Worm (Caenorhabditis elegans): ENCODE results near the gene col-89.
"Not testable (repeated sequence)": the region's sequence is repeated elsewhere in the genome, so short reads cannot be mapped to it uniquely, and the experiment has no call there.

Gene col-89

ce11 chrIII:4778003-4778402, 30.1 kb downstream of the col-89 start, which contains the start of gene B0393.7:
Gene B0393.7, minus strand, starts transcription at chrIII:4778103.
- TF ChIP-seq fkh-8 (tag; optimal IDR thresholded peaks at IDR 0.05) (no peak), tbx-2 (tag; optimal IDR thresholded peaks at IDR 0.05) (no peak), lin-14 (GFP tag; optimal IDR thresholded peaks at IDR 0.05) (no peak), lin-13 (GFP tag; optimal IDR thresholded peaks at IDR 0.05) (no peak), hpl-2 (GFP tag; optimal IDR thresholded peaks at IDR 0.05) (no peak), egl-27 (tag; optimal IDR thresholded peaks at IDR 0.05) (no peak)

DNA sequence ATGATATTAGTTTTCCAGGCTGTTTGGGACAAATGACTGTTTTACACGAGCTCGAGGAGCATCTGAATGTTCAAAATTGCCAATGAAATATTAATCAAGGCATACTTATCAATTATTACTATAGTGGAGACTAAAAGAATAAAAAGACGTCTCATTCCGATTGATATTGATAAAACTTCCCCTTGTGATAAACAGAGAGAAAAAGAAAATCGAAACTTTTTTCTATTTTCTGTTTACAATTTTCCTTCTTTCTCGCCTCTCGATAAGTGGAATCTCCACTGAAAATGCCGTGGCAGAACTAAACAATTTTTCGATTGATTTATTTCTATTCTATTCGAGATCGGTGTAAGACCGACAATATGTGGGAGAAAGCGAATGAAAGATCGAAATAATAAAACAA, 31.9 kb downstream of the col-89 start, which contains the start of gene B0393.9:
TSS of gene B0393.9 (minus strand) at position 303 of the 400 bp plus-strand sequence.
- TF ChIP-seq aly-2 (tag; optimal IDR thresholded peaks at IDR 0.05) (no peak), blmp-1 (tag; optimal IDR thresholded peaks at IDR 0.05) (peak; percentile 53), elt-2 (tag; optimal IDR thresholded peaks at IDR 0.05) (peak; percentile 25)

ce11 chrIII:4781937-4782576, 34.1 kb downstream of the col-89 start, which contains the start of the genes gex-5 and C38D4.10:
Gene gex-5, minus strand, starts transcription at chrIII:4781987.
Gene C38D4.10, plus strand, starts transcription at chrIII:4782526.
- not testable (repeated sequence) for TF ChIP-seq fkh-4 (tag; optimal IDR thresholded peaks at IDR 0.05; ENCODE audit: borderline replicate concordance); pqm-1 (tag; optimal IDR thresholded peaks at IDR 0.05); aha-1 (tag; optimal IDR thresholded peaks at IDR 0.05)

DNA sequence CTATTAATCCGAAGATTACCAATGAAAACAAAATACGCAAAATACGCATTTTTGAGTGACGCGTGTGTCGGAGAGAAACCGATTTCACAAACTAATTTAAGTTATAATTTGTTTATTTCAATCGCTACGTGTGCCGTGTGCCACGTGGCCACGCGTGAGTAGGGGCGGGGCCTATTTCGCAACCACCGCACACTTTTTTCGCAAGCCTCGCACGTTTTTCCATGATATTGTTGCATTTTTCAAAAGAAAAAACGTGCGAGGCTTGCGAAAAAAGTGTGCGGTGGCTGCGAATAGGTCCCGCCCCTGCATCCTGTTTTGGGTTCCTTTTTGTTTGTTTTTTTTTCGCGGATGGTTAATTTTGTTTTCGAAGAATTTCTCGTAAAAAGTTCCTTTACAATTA, 37.2 kb downstream of the col-89 start, which contains the start of gene enu-3.2:
TSS of gene enu-3.2 (minus strand) at position 105 of the 400 bp plus-strand sequence.
- not testable (repeated sequence) for TF ChIP-seq lin-13 (GFP tag; optimal IDR thresholded peaks at IDR 0.05); C04F5.9 (tag; optimal IDR thresholded peaks at IDR 0.05); hlh-4 (tag; optimal IDR thresholded peaks at IDR 0.05)

ce11 chrIII:4785714-4786113, 37.8 kb downstream of the col-89 start, which contains the start of gene mel-28:
Gene mel-28, plus strand, starts transcription at chrIII:4786080.
- TF ChIP-seq blmp-1 (tag; optimal IDR thresholded peaks at IDR 0.05) (peak; percentile 74), F16B12.6 (tag; optimal IDR thresholded peaks at IDR 0.05) (peak; percentile 80), mep-1 (tag; optimal IDR thresholded peaks at IDR 0.05) (no peak), dpl-1 (GFP tag; optimal IDR thresholded peaks at IDR 0.05) (peak; percentile 68 to 85 (median 73)), efl-1 (optimal IDR thresholded peaks at IDR 0.05) (peak; percentile 16 to 70), efl-1 (GFP tag; optimal IDR thresholded peaks at IDR 0.05 in 1 of 2) (peak; percentile 82 to 97), ama-1 (optimal IDR thresholded peaks at IDR 0.05) (no peak), lin-35 (GFP tag; optimal IDR thresholded peaks at IDR 0.05) (peak; percentile 58 to 81), egl-27 (tag; optimal IDR thresholded peaks at IDR 0.05) (no peak), lsy-2 (tag; optimal IDR thresholded peaks at IDR 0.05) (peak in 1 of 2 experiments; percentile 56), nhr-71 (tag; optimal IDR thresholded peaks at IDR 0.05) (no peak)

DNA sequence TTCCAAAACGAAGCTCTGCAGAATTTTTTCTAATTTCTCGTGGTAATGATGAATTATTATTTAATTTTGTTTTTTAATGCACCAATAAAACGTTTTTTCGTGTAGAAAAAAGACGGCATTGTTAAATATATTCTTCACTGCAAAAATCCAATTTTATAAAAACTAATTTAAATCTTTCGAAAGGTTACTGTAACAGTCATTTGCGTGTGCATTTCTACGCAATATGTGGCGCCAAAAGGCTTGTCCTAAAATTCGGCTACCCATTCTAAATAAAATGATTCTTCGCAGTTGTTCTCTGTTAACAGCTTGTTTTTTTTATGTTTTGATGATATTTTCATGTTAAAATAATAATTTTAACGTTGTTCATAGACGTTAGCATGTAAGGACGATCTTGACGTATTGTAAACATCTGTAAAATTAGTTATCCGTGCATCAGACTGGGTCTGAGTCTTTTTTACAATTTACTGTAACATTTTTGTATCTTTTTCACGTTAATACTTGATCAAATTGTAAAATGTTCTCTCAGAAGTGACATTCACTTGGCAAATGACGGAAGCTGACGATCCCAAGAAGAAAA, 44.7 kb downstream of the col-89 start, which contains the start of gene mip-1:
TSS of gene mip-1 (plus strand) at position 527 of the 577 bp plus-strand sequence.
- no peak for TF ChIP-seq hlh-4 (tag; optimal IDR thresholded peaks at IDR 0.05)
- TF ChIP-seq lin-39 (tag; optimal IDR thresholded peaks at IDR 0.05), result no peak
- TF ChIP-seq sup-37 (GFP tag; optimal IDR thresholded peaks at IDR 0.05), result no peak
- no peak for TF ChIP-seq xbp-1 (tag; optimal IDR thresholded peaks at IDR 0.05)
- no peak for TF ChIP-seq ceh-8 (GFP tag; optimal IDR thresholded peaks at IDR 0.05)
- no peak for TF ChIP-seq ceh-90 (tag; optimal IDR thresholded peaks at IDR 0.05)
- no peak for TF ChIP-seq nhr-12 (tag; optimal IDR thresholded peaks at IDR 0.05)
- no peak for TF ChIP-seq hlh-17 (GFP tag; optimal IDR thresholded peaks at IDR 0.05; ENCODE audit: borderline replicate concordance)
- TF ChIP-seq blmp-1 (tag; optimal IDR thresholded peaks at IDR 0.05), result no peak
- no peak for TF ChIP-seq efl-1 (optimal IDR thresholded peaks at IDR 0.05)
- TF ChIP-seq efl-1 (GFP tag; optimal IDR thresholded peaks at IDR 0.05 in 1 of 2), result no peak
- TF ChIP-seq nhr-20 (tag; optimal IDR thresholded peaks at IDR 0.05), result no peak

Data from whole organism, L1 larva.